Worm (Caenorhabditis elegans) whole organism, L1 larva: ENCODE data around the gene F47B8.10.
A peak's percentile ranks its signal among the peaks of the same experiment; 100 is the strongest.

Experiments
- C04F5.9 ChIP-seq: sonication (generic microtip); optimal IDR thresholded peaks from 2 replicates; lab custom pipeline; 2016; ENCODE audit warnings: missing genetic modification characterization, missing compliant biosample characterization
- C16A3.4 ChIP-seq: fragments of 150-350 bp; optimal IDR thresholded peaks from 2 replicates; lab custom pipeline; 2014; ENCODE audit warnings: missing biosample characterization, missing genetic modification characterization
- alr-1 ChIP-seq: fragments of 200-800 bp; sonication (Bioruptor generic); optimal IDR thresholded peaks from 2 replicates; lab custom pipeline; 2018; ENCODE audit warnings: borderline replicate concordance, mild to moderate bottlenecking, missing genetic modification characterization, missing compliant biosample characterization
- blmp-1 ChIP-seq: fragments of 150-350 bp; optimal IDR thresholded peaks from 2 replicates; lab custom pipeline; 2014; ENCODE audit warnings: missing biosample characterization, missing genetic modification characterization
- ceh-63 ChIP-seq: fragments of 200-800 bp; sonication (Bioruptor generic); optimal IDR thresholded peaks from 2 replicates; lab custom pipeline; 2018; ENCODE audit warnings: mild to moderate bottlenecking, missing genetic modification characterization, missing compliant biosample characterization
- ceh-88 ChIP-seq: fragments of 200-800 bp; sonication (Bioruptor generic); IDR thresholded peaks from 2 replicates; pipeline ENCODE4 v1.3.6; 2022; ENCODE audit warnings: missing genetic modification characterization, missing compliant biosample characterization
- dpl-1 ChIP-seq, 3 experiments: fragments of 150-350 bp in 2 of 3; sonication (generic microtip) in 1 of 3; optimal IDR thresholded peaks; 2 replicates each; lab custom pipeline; 2014 to 2017; ENCODE audit warnings: missing biosample characterization in 3 of 3, missing genetic modification characterization in 3 of 3, missing genetic modification reagents in 3 of 3
- dsc-1 ChIP-seq: sonication (generic microtip); optimal IDR thresholded peaks from 2 replicates; lab custom pipeline; 2016; ENCODE audit warnings: mild to moderate bottlenecking, missing genetic modification characterization, missing compliant biosample characterization
- efl-1 ChIP-seq, 4 experiments: fragments of 150-350 bp; optimal IDR thresholded peaks in 3 of 4; peaks in 1 of 4; 1 replicate in 1 of 4; 2 replicates in 3 of 4; lab custom pipeline; 2014; ENCODE audit warnings: missing biosample characterization in 2 of 4, missing genetic modification characterization in 2 of 4, missing genetic modification reagents in 2 of 4
- efl-3 ChIP-seq: fragments of 200-800 bp; sonication (Bioruptor generic); optimal IDR thresholded peaks from 2 replicates; lab custom pipeline; 2018; ENCODE audit warnings: mild to moderate bottlenecking, missing genetic modification characterization, missing compliant biosample characterization
- egl-13 ChIP-seq: sonication (generic microtip); optimal IDR thresholded peaks from 2 replicates; lab custom pipeline; 2016; ENCODE audit warnings: missing genotype, missing genetic modification reagents, missing genetic modification characterization, missing compliant biosample characterization
- egl-27 ChIP-seq, 2 experiments: fragments of 150-350 bp in 1 of 2; sonication (generic microtip); optimal IDR thresholded peaks; 3 replicates each; lab custom pipeline; 2017 to 2018; ENCODE audit warnings: missing biosample characterization in 2 of 2, missing genetic modification characterization in 2 of 2, missing genetic modification reagents in 2 of 2
- elt-2 ChIP-seq: sonication (generic microtip); optimal IDR thresholded peaks from 2 replicates; lab custom pipeline; 2016; ENCODE audit warnings: missing genetic modification characterization, mild to moderate bottlenecking, inconsistent platforms, missing compliant biosample characterization, missing genetic modification reagents
- elt-3 ChIP-seq, 6 experiments: fragments of 150-350 bp in 1 of 6; sonication (generic microtip); optimal IDR thresholded peaks; 2 replicates each; lab custom pipeline; 2017 to 2018; ENCODE audit warnings: missing biosample characterization in 6 of 6, missing genetic modification characterization in 6 of 6, inconsistent platforms in 1 of 6
- fkh-10 ChIP-seq: sonication (generic microtip); optimal IDR thresholded peaks from 2 replicates; lab custom pipeline; 2017; ENCODE audit warnings: missing biosample characterization, missing genetic modification reagents, missing genetic modification characterization
- fos-1 ChIP-seq: fragments of 150-350 bp; optimal IDR thresholded peaks from 2 replicates; lab custom pipeline; 2014; ENCODE audit warnings: missing biosample characterization, missing genetic modification characterization
- grh-1 ChIP-seq: fragments of 200-800 bp; sonication (Bioruptor generic); IDR thresholded peaks from 2 replicates; pipeline ENCODE4 v1.3.6; 2022; ENCODE audit warnings: missing genetic modification reagents, missing genetic modification characterization, missing compliant biosample characterization
- hlh-4 ChIP-seq: sonication (generic microtip); optimal IDR thresholded peaks from 2 replicates; lab custom pipeline; 2016; ENCODE audit warnings: mild to moderate bottlenecking, missing genetic modification characterization, missing compliant biosample characterization
- irx-1 ChIP-seq: sonication (generic microtip); optimal IDR thresholded peaks from 2 replicates; lab custom pipeline; 2016; ENCODE audit warnings: missing genetic modification characterization, missing compliant biosample characterization
- isw-1 ChIP-seq: fragments of 200-800 bp; sonication (Bioruptor generic); IDR thresholded peaks from 2 replicates; pipeline ENCODE4 v1.3.6; 2022; ENCODE audit warnings: missing genetic modification characterization, missing compliant biosample characterization
- lin-13 ChIP-seq: fragments of 150-350 bp; optimal IDR thresholded peaks from 2 replicates; lab custom pipeline; 2014; ENCODE audit warnings: missing biosample characterization, missing genetic modification reagents, missing genetic modification characterization
- lin-14 ChIP-seq: fragments of 200-800 bp; sonication (Bioruptor generic); optimal IDR thresholded peaks from 2 replicates; lab custom pipeline; 2018; ENCODE audit warnings: mild to moderate bottlenecking, missing genetic modification characterization, moderate library complexity, missing compliant biosample characterization
- lin-15B ChIP-seq: fragments of 150-350 bp; sonication (generic microtip); optimal IDR thresholded peaks from 3 replicates; lab custom pipeline; 2014; ENCODE audit warnings: missing biosample characterization, missing genetic modification characterization
- lin-35 ChIP-seq, 2 experiments: fragments of 150-350 bp; optimal IDR thresholded peaks; 2 replicates each; lab custom pipeline; 2014; ENCODE audit warnings: missing biosample characterization in 2 of 2, missing genetic modification characterization in 2 of 2, missing genetic modification reagents in 2 of 2
- lin-39 ChIP-seq: fragments of 150-350 bp; optimal IDR thresholded peaks from 2 replicates; lab custom pipeline; 2014; ENCODE audit warnings: missing biosample characterization, missing genetic modification reagents, missing genetic modification characterization
- lir-3 ChIP-seq: sonication (generic microtip); optimal IDR thresholded peaks from 2 replicates; lab custom pipeline; 2016; ENCODE audit warnings: mild to moderate bottlenecking, missing genetic modification characterization, moderate library complexity, missing compliant biosample characterization; ENCODE audit not compliant: poor library complexity
- nhr-12 ChIP-seq: sonication (generic microtip); optimal IDR thresholded peaks from 2 replicates; lab custom pipeline; 2017; ENCODE audit warnings: missing biosample characterization, missing genetic modification characterization
- nhr-19 ChIP-seq: fragments of 200-800 bp; sonication (Bioruptor generic); conservative IDR thresholded peaks from 2 replicates; pipeline ENCODE4 v1.3.6; 2022; ENCODE audit warnings: missing genetic modification characterization, missing compliant biosample characterization
- nhr-237 ChIP-seq: fragments of 150-350 bp; optimal IDR thresholded peaks from 2 replicates; lab custom pipeline; 2014; ENCODE audit warnings: missing biosample characterization, missing genetic modification characterization
- nhr-47 ChIP-seq: sonication (generic microtip); optimal IDR thresholded peaks from 2 replicates; lab custom pipeline; 2016; ENCODE audit warnings: mild to moderate bottlenecking, missing genetic modification characterization, moderate library complexity, missing compliant biosample characterization
- nhr-71 ChIP-seq: sonication (generic microtip); optimal IDR thresholded peaks from 2 replicates; lab custom pipeline; 2016; ENCODE audit warnings: mild to moderate bottlenecking, missing genetic modification characterization, moderate library complexity, missing compliant biosample characterization
- nhr-77 ChIP-seq: fragments of 150-350 bp; optimal IDR thresholded peaks from 2 replicates; lab custom pipeline; 2014; ENCODE audit warnings: missing biosample characterization, missing genetic modification characterization
- nhr-90 ChIP-seq: sonication (generic microtip); optimal IDR thresholded peaks from 2 replicates; lab custom pipeline; 2016; ENCODE audit warnings: mild to moderate bottlenecking, missing genetic modification characterization, missing compliant biosample characterization; ENCODE audit not compliant: poor library complexity
- pag-3 ChIP-seq: sonication (generic microtip); optimal IDR thresholded peaks from 2 replicates; lab custom pipeline; 2017; ENCODE audit warnings: missing genetic modification characterization, mild to moderate bottlenecking, missing compliant biosample characterization, antibody characterized with exemption, borderline replicate concordance; ENCODE audit not compliant: insufficient read depth
- pqm-1 ChIP-seq: sonication (generic microtip); optimal IDR thresholded peaks from 3 replicates; lab custom pipeline; 2017; ENCODE audit warnings: missing biosample characterization, missing genetic modification characterization
- skn-1 ChIP-seq: fragments of 150-350 bp; optimal IDR thresholded peaks from 2 replicates; lab custom pipeline; 2014; ENCODE audit warnings: missing biosample characterization, missing genetic modification characterization
- snpc-4 ChIP-seq: fragments of 150-350 bp; optimal IDR thresholded peaks from 2 replicates; lab custom pipeline; 2014; ENCODE audit warnings: missing biosample characterization, missing genetic modification characterization
- sox-4 ChIP-seq: sonication (generic microtip); optimal IDR thresholded peaks from 2 replicates; lab custom pipeline; 2016; ENCODE audit warnings: missing genetic modification characterization, missing compliant biosample characterization
- sptf-1 ChIP-seq: fragments of 150-350 bp; optimal IDR thresholded peaks from 2 replicates; lab custom pipeline; 2014; ENCODE audit warnings: missing biosample characterization, missing genetic modification characterization
- swsn-7 ChIP-seq: sonication (generic microtip); optimal IDR thresholded peaks from 2 replicates; lab custom pipeline; 2016; ENCODE audit warnings: missing genetic modification characterization, missing compliant biosample characterization
- unc-130 ChIP-seq: fragments of 150-350 bp; optimal IDR thresholded peaks from 2 replicates; lab custom pipeline; 2017; ENCODE audit warnings: missing biosample characterization, missing genetic modification characterization, inconsistent platforms
- unc-30 ChIP-seq: sonication (generic microtip); optimal IDR thresholded peaks from 2 replicates; lab custom pipeline; 2017; ENCODE audit warnings: missing biosample characterization, missing genetic modification characterization
- unc-86 ChIP-seq: sonication (generic microtip); optimal IDR thresholded peaks from 2 replicates; lab custom pipeline; 2016; ENCODE audit warnings: missing genetic modification characterization, missing compliant biosample characterization
- unc-98 ChIP-seq: fragments of 200-800 bp; sonication (Bioruptor generic); IDR thresholded peaks from 2 replicates; pipeline ENCODE4 v1.3.6; 2022; ENCODE audit warnings: missing genetic modification characterization, missing compliant biosample characterization
- zip-4 ChIP-seq: fragments of 200-800 bp; sonication (Bioruptor generic); optimal IDR thresholded peaks from 2 replicates; lab custom pipeline; 2018; ENCODE audit warnings: mild to moderate bottlenecking, missing genetic modification characterization, moderate library complexity, missing compliant biosample characterization
- ztf-11 ChIP-seq, 2 experiments: sonication (generic microtip); optimal IDR thresholded peaks; 2 replicates each; lab custom pipeline; 2016 to 2017; ENCODE audit warnings: missing genetic modification characterization in 2 of 2, missing biosample characterization in 1 of 2, missing compliant biosample characterization in 1 of 2

F47B8.10 gene

ce11 chrV:14347234-14347826 is 5.6 kb downstream of the F47B8.10 start, which contains the start of gene cept-2 (continued):
- TF ChIP-seq ztf-11 (tag; optimal IDR thresholded peaks at IDR 0.05; lab: Kevin White, UChicago) (peak in 1 of 2 experiments; percentile 91), nhr-90 (peak; percentile 91), lin-39 (tag; lab: Kevin White, UChicago) (peak; percentile 70), lir-3 (peak; percentile 93), C16A3.4 (peak; percentile 98), alr-1 (tag; lab: Kevin White, UChicago) (no peak), sox-4 (peak; percentile 89), nhr-12 (no peak), zip-4 (GFP tag; lab: Kevin White, UChicago) (peak; percentile 66), unc-30 (no peak)

- no peak for TF ChIP-seq unc-98 (GFP tag; lab: Robert Waterston, UW)
- peak; percentile 44 for TF ChIP-seq blmp-1 (tag; lab: Kevin White, UChicago)
- peak in 1 of 2 experiments; percentile 35 for TF ChIP-seq lin-35 (GFP tag; optimal IDR thresholded peaks at IDR 0.05; lab: Kevin White, UChicago)
- TF ChIP-seq, all 84 proteins: peak for 2
Measured at ce11 chrV:14350498-14350897, 8.7 kb downstream of the F47B8.10 start.

ce11 chrV:14350949-14351348 is 9.2 kb downstream of the F47B8.10 start:
- TF ChIP-seq pag-3 (tag; lab: Kevin White, UChicago) (no peak), nhr-47 (peak; percentile 77), ceh-88 (no peak), unc-86 (tag; lab: Kevin White, UChicago) (peak; percentile 73), egl-13 (tag; lab: Kevin White, UChicago) (peak; percentile 67), fos-1 (tag; lab: Kevin White, UChicago) (peak; percentile 25), pqm-1 (tag; lab: Kevin White, UChicago) (no peak), sox-4 (peak; percentile 8), lin-13 (GFP tag; lab: Kevin White, UChicago) (peak; percentile 63), nhr-237 (tag; lab: Kevin White, UChicago) (peak; percentile 58), lin-35 (GFP tag; optimal IDR thresholded peaks at IDR 0.05; lab: Kevin White, UChicago) (peak; percentile 83 to 85), dpl-1 (GFP tag; optimal IDR thresholded peaks at IDR 0.05; lab: Kevin White, UChicago) (peak; percentile 65 to 75 (median 72)), efl-1 (optimal IDR thresholded peaks at IDR 0.05; lab: Kevin White, UChicago) (peak; percentile 82 to 87), efl-1 (GFP tag; optimal IDR thresholded peaks at IDR 0.05 in 1 of 2; lab: Kevin White, UChicago) (peak; percentile 77 to 97), unc-130 (peak; percentile 51), ceh-63 (GFP tag; lab: Kevin White, UChicago) (no peak), C04F5.9 (tag; lab: Kevin White, UChicago) (no peak), lin-14 (GFP tag; lab: Kevin White, UChicago) (peak; percentile 96), elt-3 (tag; optimal IDR thresholded peaks at IDR 0.05; lab: Kevin White, UChicago) (peak in 4 of 6 experiments; percentile 15 to 82 (median 30)), lin-15B (peak; percentile 83), elt-2 (peak; percentile 8), nhr-19 (peak; percentile 66), skn-1 (peak; percentile 73), hlh-4 (tag; lab: Kevin White, UChicago) (no peak), nhr-90 (peak; percentile 45), dsc-1 (peak; percentile 35), irx-1 (peak; percentile 35), swsn-7 (peak; percentile 79), sptf-1 (no peak), isw-1 (GFP tag; lab: Robert Waterston, UW) (peak; percentile 60), efl-3 (GFP tag; lab: Kevin White, UChicago) (no peak), fkh-10 (GFP tag; lab: Kevin White, UChicago) (peak; percentile 70), unc-98 (GFP tag; lab: Robert Waterston, UW) (no peak), nhr-77 (peak; percentile 86), lir-3 (peak; percentile 39), grh-1 (GFP tag; lab: Robert Waterston, UW) (peak; percentile 56; the same call in 1 of the 2 replicates), egl-27 (tag; optimal IDR thresholded peaks at IDR 0.05; lab: Kevin White, UChicago) (peak; percentile 13 to 19), nhr-71 (peak; percentile 82), snpc-4 (peak; percentile 62)
